Fruit fly (Drosophila melanogaster): ENCODE results near the gene CG16758.
A peak's percentile ranks its signal among the peaks of the same experiment; 100 is the strongest.

- peak; percentile 55 for TF ChIP-seq CG14655 (GFP tag; optimal IDR thresholded peaks at IDR 0.05)
- TF ChIP-seq Snoo (tag; optimal IDR thresholded peaks at IDR 0.05): no peak
- TF ChIP-seq EcR (GFP tag; optimal IDR thresholded peaks at IDR 0.05): no peak
- TF ChIP-seq CG32121 (GFP tag; IDR thresholded peaks at IDR 0.05): peak; percentile 59; the same call in 1 of the 2 replicates
- TF ChIP-seq CG10348 (GFP tag; IDR thresholded peaks at IDR 0.05): no peak
- TF ChIP-seq gl (tag; optimal IDR thresholded peaks at IDR 0.05): no peak
- TF ChIP-seq Ets98B (GFP tag; IDR thresholded peaks at IDR 0.05): peak; percentile 68
- no peak for TF ChIP-seq CG8159 (tag; optimal IDR thresholded peaks at IDR 0.05)
- peak; percentile 71 for TF ChIP-seq CG12605 (GFP tag; IDR thresholded peaks at IDR 0.05)
- peak; percentile 34 for TF ChIP-seq Pif1A (GFP tag; optimal IDR thresholded peaks at IDR 0.05)
- TF ChIP-seq CG9948 (tag; optimal IDR thresholded peaks at IDR 0.05): no peak
Observed at dm6 chr3L:2532377-2532776, 29.0 kb upstream of the CG16758 start.
